Fruit fly (Drosophila melanogaster) whole organism, embryonic: ENCODE data around the gene ohgt.

Experiments used
- D19A ChIP-seq: fragments of 200-800 bp; optimal IDR thresholded peaks from 3 replicates; lab custom pipeline; 2019; ENCODE audit warnings: missing biosample characterization, mild to moderate bottlenecking, missing genetic modification characterization, moderate library complexity
- run ChIP-seq: fragments of 200-800 bp; sonication (Bioruptor generic); optimal IDR thresholded peaks from 3 replicates; lab custom pipeline; 2018; ENCODE audit warnings: missing biosample characterization, mild to moderate bottlenecking, missing genetic modification characterization
- wek ChIP-seq: fragments of 200-800 bp; sonication (Bioruptor generic); optimal IDR thresholded peaks from 3 replicates; lab custom pipeline; 2018; ENCODE audit warnings: missing biosample characterization, mild to moderate bottlenecking, missing genetic modification characterization, moderate library complexity

- TF ChIP-seq run (tag; lab: Kevin White, UChicago), result no peak
- no peak for TF ChIP-seq D19A (tag; lab: Kevin White, UChicago)
- TF ChIP-seq wek (GFP tag; lab: Kevin White, UChicago), result no peak
Measured at dm6 chr3R:10025050-10025449, 23.9 kb upstream of the ohgt start, which contains the start of gene CG31407.
